Fruit fly (Drosophila melanogaster): ENCODE data around the gene CG9518.

CG9518 gene

dm6 chrX:14905499-14906044, 34.6 kb upstream of the CG9518 start, which contains the start of gene CG9512:
CG9512 (minus strand) TSS chrX:14905549.
- no peak for TF ChIP-seq Lpt (GFP tag; optimal IDR thresholded peaks at IDR 0.05)
- TF ChIP-seq fkh (GFP tag; optimal IDR thresholded peaks at IDR 0.05) = peak; percentile 34
- TF ChIP-seq vri (GFP tag; optimal IDR thresholded peaks at IDR 0.05) = peak; percentile 87
- TF ChIP-seq svp (GFP tag) = peak; percentile 68

- TF ChIP-seq net (GFP tag; optimal IDR thresholded peaks at IDR 0.05) (peak; percentile 59), CG6792 (GFP tag; optimal IDR thresholded peaks at IDR 0.05) (peak; percentile 81), CG16779 (tag; optimal IDR thresholded peaks at IDR 0.05) (peak; percentile 23), Eip75B (GFP tag; optimal IDR thresholded peaks at IDR 0.05) (peak; percentile 70), CG8319 (GFP tag; optimal IDR thresholded peaks at IDR 0.05) (peak; percentile 66), CG3919 (GFP tag; optimal IDR thresholded peaks at IDR 0.05) (peak; percentile 69), CG11294 (GFP tag; IDR thresholded peaks at IDR 0.05) (no peak; the same call in 1 of the 2 replicates), CG11902 (GFP tag; optimal IDR thresholded peaks at IDR 0.05) (peak; percentile 76), salr (GFP tag; optimal IDR thresholded peaks at IDR 0.05) (no peak), CG8119 (GFP tag; IDR thresholded peaks at IDR 0.05) (peak; percentile 77), spab (GFP tag; optimal IDR thresholded peaks at IDR 0.05) (no peak), cyc (GFP tag; optimal IDR thresholded peaks at IDR 0.05) (peak; percentile 74), Ets96B (tag; optimal IDR thresholded peaks at IDR 0.05) (no peak), fd59A (GFP tag; optimal IDR thresholded peaks at IDR 0.05) (no peak), CG34406 (GFP tag; optimal IDR thresholded peaks at IDR 0.05) (peak; percentile 79), Hr4 (GFP tag; optimal IDR thresholded peaks at IDR 0.05) (peak; percentile 8), dac (GFP tag; optimal IDR thresholded peaks at IDR 0.05) (peak; percentile 17), achi (GFP tag; optimal IDR thresholded peaks at IDR 0.05) (peak; percentile 72), CG7368 (GFP tag; optimal IDR thresholded peaks at IDR 0.05) (peak; percentile 60), CG31627 (GFP tag; optimal IDR thresholded peaks at IDR 0.05) (peak; percentile 72), Smox (GFP tag; optimal IDR thresholded peaks at IDR 0.05) (peak; percentile 73), CG9139 (GFP tag; optimal IDR thresholded peaks at IDR 0.05) (no peak), pdm3 (GFP tag; optimal IDR thresholded peaks at IDR 0.05) (peak; percentile 81), fd85E (GFP tag; optimal IDR thresholded peaks at IDR 0.05) (peak; percentile 13), Sox14 (GFP tag; optimal IDR thresholded peaks at IDR 0.05) (peak; percentile 47), CG15336 (GFP tag; IDR thresholded peaks at IDR 0.05) (peak; percentile 70), svp (GFP tag) (peak; percentile 75), CG6808 (GFP tag; optimal IDR thresholded peaks at IDR 0.05) (peak; percentile 2), CG32006 (GFP tag; optimal IDR thresholded peaks at IDR 0.05) (peak; percentile 78), ss (GFP tag; optimal IDR thresholded peaks at IDR 0.05) (no peak), CG10631 (GFP tag; optimal IDR thresholded peaks at IDR 0.05) (peak; percentile 27), lz (GFP tag; optimal IDR thresholded peaks at IDR 0.05) (peak; percentile 59), fkh (GFP tag; optimal IDR thresholded peaks at IDR 0.05) (no peak), esn (GFP tag; optimal IDR thresholded peaks at IDR 0.05) (peak; percentile 81), CG6163 (GFP tag; IDR thresholded peaks at IDR 0.05) (0 out of 3 replicates have a peak, but pooled peaks have one; percentile 24), Blimp-1 (GFP tag; optimal IDR thresholded peaks at IDR 0.05) (peak; percentile 46), Eip93F (GFP tag; optimal IDR thresholded peaks at IDR 0.05) (no peak), Gug (GFP tag; IDR thresholded peaks at IDR 0.05) (no peak), vri (GFP tag; optimal IDR thresholded peaks at IDR 0.05) (no peak), CG6854 (GFP tag; optimal IDR thresholded peaks at IDR 0.05) (peak; percentile 20), Sox102F (GFP tag; optimal IDR thresholded peaks at IDR 0.05) (peak; percentile 75), topi (GFP tag; optimal IDR thresholded peaks at IDR 0.05) (peak; percentile 70), CG8632 (GFP tag; optimal IDR thresholded peaks at IDR 0.05) (peak; percentile 75), CG11762 (GFP tag; optimal IDR thresholded peaks at IDR 0.05; ENCODE audit: insufficient read depth) (peak; percentile 55), Ets21C (GFP tag; optimal IDR thresholded peaks at IDR 0.05) (peak; percentile 58), CG3032 (tag; optimal IDR thresholded peaks at IDR 0.05) (no peak), dsx (GFP tag; optimal IDR thresholded peaks at IDR 0.05; ENCODE audit: poor library complexity, severe bottlenecking) (no peak), Met (GFP tag; optimal IDR thresholded peaks at IDR 0.05) (peak; percentile 79)
Observed at dm6 chrX:14897592-14897991, 26.6 kb upstream of the CG9518 start.
